Fruit fly (Drosophila melanogaster) whole organism, embryonic: ENCODE data around the gene CG31808.
A peak's percentile ranks its signal among the peaks of the same experiment; 100 is the strongest.

Experiments
- Aef1 ChIP-seq: fragments of 200-800 bp; sonication (Bioruptor generic); IDR thresholded peaks from 3 replicates; pipeline ENCODE4 v1.3.6; 2022; ENCODE audit warnings: missing biosample characterization, missing genetic modification characterization
- B-H2 ChIP-seq: fragments of 200-800 bp; sonication (Bioruptor generic); optimal IDR thresholded peaks from 2 replicates; lab custom pipeline; 2018; ENCODE audit warnings: missing biosample characterization, mild to moderate bottlenecking, missing genetic modification characterization
- BEAF-32 ChIP-seq: fragments of 200-800 bp; sonication (Bioruptor generic); optimal IDR thresholded peaks from 3 replicates; lab custom pipeline; 2017; ENCODE audit warnings: missing biosample characterization, missing genetic modification characterization, mild to moderate bottlenecking, moderate library complexity, missing genetic modification reagents
- Bgb ChIP-seq: fragments of 200-800 bp; sonication (Bioruptor generic); IDR thresholded peaks from 2 replicates; pipeline ENCODE4 v1.3.6; 2022; ENCODE audit warnings: missing biosample characterization, missing genetic modification characterization; ENCODE audit not compliant: partially characterized antibody
- BtbVII ChIP-seq: fragments of 200-800 bp; sonication (Bioruptor generic); optimal IDR thresholded peaks from 3 replicates; lab custom pipeline; 2017; ENCODE audit warnings: missing biosample characterization, mild to moderate bottlenecking, missing genetic modification characterization
- CG1233 ChIP-seq: fragments of 200-800 bp; sonication (Bioruptor generic); optimal IDR thresholded peaks from 4 replicates; lab custom pipeline; 2018; ENCODE audit warnings: missing biosample characterization, mild to moderate bottlenecking, missing genetic modification characterization
- CG12391 ChIP-seq: fragments of 200-800 bp; sonication (Bioruptor generic); optimal IDR thresholded peaks from 3 replicates; lab custom pipeline; 2018; ENCODE audit warnings: missing biosample characterization, mild to moderate bottlenecking, missing genetic modification characterization, moderate library complexity
- CG13287 ChIP-seq: fragments of 200-800 bp; sonication (Bioruptor generic); IDR thresholded peaks from 2 replicates; pipeline ENCODE4 v1.3.6; 2022; ENCODE audit warnings: missing biosample characterization, missing genetic modification characterization; ENCODE audit not compliant: partially characterized antibody
- CG13296 ChIP-seq: fragments of 200-800 bp; sonication (Bioruptor generic); optimal IDR thresholded peaks from 3 replicates; lab custom pipeline; 2018; ENCODE audit warnings: missing biosample characterization, mild to moderate bottlenecking, missing genetic modification characterization
- CG13424 ChIP-seq: fragments of 200-800 bp; sonication (Bioruptor generic); optimal IDR thresholded peaks from 2 replicates; lab custom pipeline; 2019; ENCODE audit warnings: missing biosample characterization, mild to moderate bottlenecking, missing genetic modification characterization, moderate library complexity
- CG1603 ChIP-seq: fragments of 200-800 bp; sonication (Bioruptor generic); optimal IDR thresholded peaks from 2 replicates; lab custom pipeline; 2019; ENCODE audit warnings: missing biosample characterization, mild to moderate bottlenecking, missing genetic modification characterization, moderate library complexity
- CG18599 ChIP-seq: fragments of 200-800 bp; sonication (Bioruptor generic); optimal IDR thresholded peaks from 3 replicates; lab custom pipeline; 2017; ENCODE audit warnings: missing biosample characterization, missing genetic modification characterization, mild to moderate bottlenecking, moderate library complexity, missing genetic modification reagents
- CG2875 ChIP-seq: fragments of 200-800 bp; sonication (Bioruptor generic); optimal IDR thresholded peaks from 2 replicates; lab custom pipeline; 2017; ENCODE audit warnings: missing biosample characterization, mild to moderate bottlenecking, missing genetic modification characterization, missing genetic modification reagents
- CG34376 ChIP-seq: fragments of 200-800 bp; sonication (Bioruptor generic); optimal IDR thresholded peaks from 2 replicates; lab custom pipeline; 2018; ENCODE audit warnings: missing biosample characterization, mild to moderate bottlenecking, missing genetic modification characterization
- CG4617 ChIP-seq: fragments of 200-800 bp; sonication (Bioruptor generic); optimal IDR thresholded peaks from 3 replicates; lab custom pipeline; 2016; ENCODE audit warnings: missing biosample characterization, missing genetic modification characterization, borderline replicate concordance
- CG4820 ChIP-seq: fragments of 200-800 bp; sonication (Bioruptor generic); optimal IDR thresholded peaks from 3 replicates; lab custom pipeline; 2016; ENCODE audit warnings: missing biosample characterization, missing genetic modification characterization
- CG6175 ChIP-seq: fragments of 200-800 bp; sonication (Bioruptor generic); IDR thresholded peaks from 3 replicates; pipeline ENCODE4 v1.3.6; 2022; ENCODE audit warnings: missing biosample characterization, missing genetic modification characterization
- Dbx ChIP-seq: fragments of 200-800 bp; sonication (Bioruptor generic); IDR thresholded peaks from 3 replicates; pipeline ENCODE4 v1.3.6; 2022; ENCODE audit warnings: missing biosample characterization, missing genetic modification characterization
- Dp ChIP-seq: fragments of 200-800 bp; sonication (Bioruptor generic); optimal IDR thresholded peaks from 2 replicates; lab custom pipeline; 2018; ENCODE audit warnings: missing biosample characterization, mild to moderate bottlenecking, missing genetic modification characterization, moderate library complexity
- E2f2 ChIP-seq: fragments of 200-800 bp; sonication (Bioruptor generic); IDR thresholded peaks from 2 replicates; pipeline ENCODE4 v1.3.6; 2022; ENCODE audit warnings: missing biosample characterization, missing genetic modification characterization
- Fer1 ChIP-seq: fragments of 200-800 bp; sonication (Bioruptor generic); optimal IDR thresholded peaks from 2 replicates; lab custom pipeline; 2017; ENCODE audit warnings: missing biosample characterization, mild to moderate bottlenecking, missing genetic modification characterization
- Gsc ChIP-seq: fragments of 200-800 bp; sonication (Bioruptor generic); IDR thresholded peaks from 2 replicates; pipeline ENCODE4 v1.3.6; 2022; ENCODE audit warnings: missing biosample characterization, missing genetic modification characterization
- Lhr ChIP-seq: fragments of 200-800 bp; sonication (Bioruptor generic); optimal IDR thresholded peaks from 3 replicates; lab custom pipeline; 2017; ENCODE audit warnings: mild to moderate bottlenecking, missing biosample characterization, missing genetic modification reagents, missing genetic modification characterization
- MBD-R2 ChIP-seq: fragments of 200-800 bp; sonication (Bioruptor generic); IDR thresholded peaks from 2 replicates; pipeline ENCODE4 v1.3.6; 2022; ENCODE audit warnings: missing biosample characterization, missing genetic modification characterization
- MESR4 ChIP-seq: fragments of 200-800 bp; sonication (Bioruptor generic); optimal IDR thresholded peaks from 2 replicates; lab custom pipeline; 2018; ENCODE audit warnings: missing biosample characterization, mild to moderate bottlenecking, missing genetic modification characterization, moderate library complexity
- Meics ChIP-seq: fragments of 200-800 bp; sonication (Bioruptor generic); optimal IDR thresholded peaks from 2 replicates; lab custom pipeline; 2017; ENCODE audit warnings: missing biosample characterization, mild to moderate bottlenecking, missing genetic modification characterization
- Mes4 ChIP-seq: fragments of 200-800 bp; sonication (Bioruptor generic); optimal IDR thresholded peaks from 2 replicates; lab custom pipeline; 2016; ENCODE audit warnings: missing biosample characterization, missing genetic modification characterization
- Myb ChIP-seq: fragments of 200-800 bp; sonication (Bioruptor generic); optimal IDR thresholded peaks from 2 replicates; lab custom pipeline; 2016; ENCODE audit warnings: missing biosample characterization, missing genetic modification characterization
- PHDP ChIP-seq: fragments of 200-800 bp; sonication (Bioruptor generic); optimal IDR thresholded peaks from 3 replicates; lab custom pipeline; 2018; ENCODE audit warnings: missing biosample characterization, mild to moderate bottlenecking, missing genetic modification characterization, moderate library complexity
- Sry-β ChIP-seq: fragments of 200-800 bp; sonication (Bioruptor generic); optimal IDR thresholded peaks from 2 replicates; lab custom pipeline; 2018; ENCODE audit warnings: missing biosample characterization, mild to moderate bottlenecking, missing genetic modification characterization, moderate library complexity
- bigmax ChIP-seq: fragments of 200-800 bp; sonication (Bioruptor generic); optimal IDR thresholded peaks from 2 replicates; lab custom pipeline; 2018; ENCODE audit warnings: missing biosample characterization, mild to moderate bottlenecking, missing genetic modification characterization
- cwo ChIP-seq: fragments of 200-800 bp; sonication (Bioruptor generic); optimal IDR thresholded peaks from 3 replicates; lab custom pipeline; 2017; ENCODE audit warnings: missing biosample characterization, missing genetic modification characterization, mild to moderate bottlenecking, moderate library complexity, missing genetic modification reagents
- gce ChIP-seq: fragments of 200-800 bp; sonication (Bioruptor generic); IDR thresholded peaks from 3 replicates; pipeline ENCODE4 v1.3.6; 2022; ENCODE audit warnings: missing biosample characterization, missing genetic modification characterization
- gfzf ChIP-seq: fragments of 200-800 bp; sonication (Bioruptor generic); optimal IDR thresholded peaks from 2 replicates; lab custom pipeline; 2016; ENCODE audit warnings: missing biosample characterization, mild to moderate bottlenecking, missing genetic modification characterization, moderate library complexity
- ham ChIP-seq: fragments of 200-800 bp; sonication (Bioruptor generic); IDR thresholded peaks from 2 replicates; pipeline ENCODE4 v1.3.6; 2022; ENCODE audit warnings: missing biosample characterization, missing genetic modification characterization
- knrl ChIP-seq: fragments of 200-800 bp; sonication (Bioruptor generic); IDR thresholded peaks from 3 replicates; pipeline ENCODE4 v1.3.6; 2022; ENCODE audit warnings: missing biosample characterization, missing genetic modification characterization; ENCODE audit not compliant: partially characterized antibody
- lbe ChIP-seq: fragments of 200-800 bp; sonication (Bioruptor generic); optimal IDR thresholded peaks from 2 replicates; lab custom pipeline; 2016; ENCODE audit warnings: missing biosample characterization, mild to moderate bottlenecking, missing genetic modification characterization
- mam ChIP-seq: fragments of 200-800 bp; sonication (Bioruptor generic); optimal IDR thresholded peaks from 3 replicates; lab custom pipeline; 2016; ENCODE audit warnings: missing biosample characterization, missing genetic modification characterization
- phol ChIP-seq: fragments of 200-800 bp; sonication (Bioruptor generic); optimal IDR thresholded peaks from 3 replicates; lab custom pipeline; 2018; ENCODE audit warnings: missing biosample characterization, mild to moderate bottlenecking, missing genetic modification characterization, moderate library complexity
- prd ChIP-seq, 3 experiments: fragments of >200 bp in 2 of 3; fragments of 200-800 bp in 1 of 3; sonication (Bioruptor generic) in 1 of 3; optimal IDR thresholded peaks in 2 of 3; IDR thresholded peaks in 1 of 3; 2 replicates in 2 of 3; 3 replicates in 1 of 3; pipeline versions ENCODE4 v1.3.6 to Lab custom; 2017 to 2022; ENCODE audit warnings: missing biosample characterization in 1 of 3, missing genetic modification characterization in 1 of 3
- pzg ChIP-seq: fragments of 200-800 bp; sonication (Bioruptor generic); optimal IDR thresholded peaks from 3 replicates; lab custom pipeline; 2018; ENCODE audit warnings: missing biosample characterization, mild to moderate bottlenecking, missing genetic modification characterization, moderate library complexity
- rib ChIP-seq: fragments of 200-800 bp; sonication (Bioruptor generic); IDR thresholded peaks from 2 replicates; pipeline ENCODE4 v1.3.6; 2022; ENCODE audit warnings: missing biosample characterization, missing genetic modification characterization
- row ChIP-seq: fragments of 200-800 bp; sonication (Bioruptor generic); IDR thresholded peaks from 3 replicates; pipeline ENCODE4 v1.3.6; 2022; ENCODE audit warnings: missing biosample characterization, missing genetic modification characterization
- sens ChIP-seq: fragments of 200-800 bp; sonication (Bioruptor generic); peaks from one replicate; lab custom pipeline; 2016; ENCODE audit warnings: missing biosample characterization, missing genetic modification characterization
- stwl ChIP-seq: fragments of 200-800 bp; sonication (Bioruptor generic); optimal IDR thresholded peaks from 3 replicates; lab custom pipeline; 2018; ENCODE audit warnings: missing biosample characterization, mild to moderate bottlenecking, missing genetic modification characterization, moderate library complexity
- tll ChIP-seq, 2 experiments: fragments of 200-800 bp in 1 of 2; fragments of >200 bp in 1 of 2; sonication (Bioruptor generic) in 1 of 2; optimal IDR thresholded peaks; 2 replicates each; lab custom pipeline; 2017 to 2019; ENCODE audit warnings: missing biosample characterization in 2 of 2, missing genetic modification characterization in 2 of 2, mild to moderate bottlenecking in 1 of 2, moderate library complexity in 1 of 2

CG31808 gene

DNA sequence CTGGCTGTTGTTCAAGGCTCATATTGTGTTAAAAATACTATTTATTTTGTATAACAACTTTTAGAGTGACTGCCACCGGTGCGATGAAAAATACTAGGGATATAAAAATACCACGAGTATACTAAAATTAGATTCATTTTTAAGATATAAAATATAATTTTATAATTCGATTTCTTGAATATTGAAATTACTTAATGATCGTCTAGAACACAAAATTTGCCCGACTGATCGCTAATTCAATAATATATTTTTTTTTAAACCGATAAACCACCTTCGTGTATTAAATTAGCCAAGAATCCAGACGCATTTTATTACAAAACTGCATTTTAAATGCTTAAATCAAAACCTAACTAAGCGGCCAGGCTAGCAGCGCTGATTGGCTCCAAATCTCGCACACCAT is 14.9 kb upstream of the CG31808 start, which contains the start of gene CG17996:
Gene CG17996, minus strand, starts transcription at position 101 of the 400 bp plus-strand sequence.
- TF ChIP-seq ham (GFP tag; lab: Robert Waterston, UW) (no peak), gfzf (peak; percentile 30), CG18599 (no peak)

DNA sequence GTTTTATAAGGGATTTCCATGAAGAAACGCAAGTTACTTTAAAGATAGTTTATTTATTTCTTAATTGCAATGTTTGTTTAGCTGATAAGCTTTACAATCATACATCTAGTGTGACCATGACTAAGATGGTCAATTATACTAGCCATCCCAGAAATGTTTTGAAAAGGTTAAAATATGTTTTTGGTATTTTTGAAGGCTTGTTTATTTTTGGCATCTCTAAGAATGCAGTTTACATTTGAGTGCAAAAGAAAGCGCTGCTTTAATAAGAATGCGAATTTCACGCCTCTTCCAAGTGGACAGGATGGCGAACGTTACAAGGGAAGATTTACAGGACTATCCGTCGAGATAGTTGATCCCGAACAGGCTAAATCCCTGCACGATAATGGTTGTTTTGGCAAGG is 13.6 kb upstream of the CG31808 start, which contains the start of gene Tsen2:
Gene Tsen2, plus strand, starts transcription at position 222 of the 400 bp plus-strand sequence.
- TF ChIP-seq tll (GFP tag; optimal IDR thresholded peaks at IDR 0.05; lab: Kevin White, UChicago): no peak
- no peak for TF ChIP-seq B-H2 (GFP tag; lab: Kevin White, UChicago)
- TF ChIP-seq CG4617 (GFP tag; lab: Kevin White, UChicago): peak; percentile 17
- TF ChIP-seq CG2875 (GFP tag; lab: Kevin White, UChicago): no peak
- TF ChIP-seq Sry-β (GFP tag; lab: Kevin White, UChicago): peak; percentile 38
- TF ChIP-seq E2f2 (GFP tag; lab: Robert Waterston, UW): peak; percentile 56
- TF ChIP-seq CG1603 (tag; lab: Kevin White, UChicago): peak; percentile 48
- peak; percentile 47 for TF ChIP-seq MESR4 (GFP tag; lab: Kevin White, UChicago)
- TF ChIP-seq stwl (tag; lab: Kevin White, UChicago): peak; percentile 31
- TF ChIP-seq gfzf: peak; percentile 74
- TF ChIP-seq row (GFP tag; lab: Robert Waterston, UW): peak; percentile 36; the same call in 1 of the 3 replicates
- peak; percentile 11 for TF ChIP-seq PHDP
- no peak for TF ChIP-seq CG6175
- TF ChIP-seq Lhr (GFP tag; lab: Kevin White, UChicago): peak; percentile 20
- no peak for TF ChIP-seq Gsc (GFP tag; lab: Robert Waterston, UW)
- TF ChIP-seq lbe (GFP tag; lab: Kevin White, UChicago): peak; percentile 9
- TF ChIP-seq Dp: peak; percentile 44
- TF ChIP-seq mam: no peak
- TF ChIP-seq CG12391 (tag; lab: Kevin White, UChicago): peak; percentile 16
- peak; percentile 33 for TF ChIP-seq pzg
- peak; percentile 12 for TF ChIP-seq CG13424 (tag; lab: Kevin White, UChicago)
- no peak for TF ChIP-seq bigmax (GFP tag; lab: Kevin White, UChicago)
- peak; percentile 21; the same call in 1 of the 2 replicates for TF ChIP-seq CG13287 (GFP tag; lab: Robert Waterston, UW)
- no peak for TF ChIP-seq Fer1 (GFP tag; lab: Kevin White, UChicago)
- peak; percentile 86 for TF ChIP-seq sens (GFP tag; lab: Kevin White, UChicago)
- peak; percentile 71 for TF ChIP-seq MBD-R2 (GFP tag; lab: Robert Waterston, UW)
- no peak for TF ChIP-seq CG4820 (GFP tag; lab: Kevin White, UChicago)
- peak; percentile 36 for TF ChIP-seq Myb (GFP tag; lab: Kevin White, UChicago)
- peak; percentile 34 for TF ChIP-seq BEAF-32 (GFP tag; lab: Kevin White, UChicago)
- TF ChIP-seq Meics (GFP tag; lab: Kevin White, UChicago): no peak

DNA sequence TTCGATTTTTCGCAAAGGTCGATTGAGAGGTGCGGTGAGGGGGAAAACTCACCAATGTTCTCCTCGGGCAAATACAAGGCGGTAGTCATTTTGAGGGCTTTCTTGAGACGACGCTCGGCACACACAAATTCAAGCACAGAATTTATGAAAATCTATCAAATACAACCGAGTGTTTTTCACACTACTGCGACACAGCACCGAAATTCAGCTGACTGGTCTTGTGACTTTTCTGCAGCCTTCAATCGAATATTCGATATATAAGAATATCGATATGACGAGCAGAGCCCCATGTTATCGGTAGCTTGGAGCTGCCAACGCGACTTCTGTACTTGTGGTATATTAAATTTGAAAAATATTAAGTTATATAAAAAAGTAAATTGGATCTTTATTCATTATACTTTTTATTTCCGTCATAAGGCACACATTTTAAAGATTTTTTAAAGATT is 11.6 kb upstream of the CG31808 start, which contains the start of gene VhaSFD:
Gene VhaSFD, minus strand, starts transcription at position 249 of the 446 bp plus-strand sequence.
- TF ChIP-seq Aef1 (GFP tag; lab: Robert Waterston, UW) (no peak), Bgb (GFP tag; lab: Robert Waterston, UW) (peak; percentile 83), phol (tag; lab: Kevin White, UChicago) (peak; percentile 35), gfzf (peak; percentile 19), CG1233 (GFP tag; lab: Kevin White, UChicago) (peak; percentile 5), Mes4 (GFP tag; lab: Kevin White, UChicago) (no peak), sens (GFP tag; lab: Kevin White, UChicago) (peak; percentile 74), BtbVII (GFP tag; lab: Kevin White, UChicago) (peak; percentile 3), MESR4 (GFP tag; lab: Kevin White, UChicago) (peak; percentile 100), rib (GFP tag; lab: Robert Waterston, UW) (peak; percentile 70), knrl (GFP tag; lab: Robert Waterston, UW) (peak; percentile 68), gce (GFP tag; lab: Robert Waterston, UW) (no peak), CG13296 (GFP tag; lab: Kevin White, UChicago) (peak; percentile 23), cwo (peak; percentile 62), CG34376 (peak; percentile 54), Dbx (GFP tag; lab: Robert Waterston, UW) (0 out of 3 replicates have a peak, but pooled peaks have one; percentile 14), prd (optimal IDR thresholded peaks at IDR 0.05; lab: Kevin White, UChicago) (no peak), prd (GFP tag; IDR thresholded peaks at IDR 0.05; lab: Robert Waterston, UW) (0 out of 3 replicates have a peak, but pooled peaks have one; percentile 5)
